Fruit fly (Drosophila melanogaster) whole organism, embryonic: ENCODE measurements around the gene CG43446.
A peak's percentile ranks its signal among the peaks of the same experiment; 100 is the strongest.

Source experiments
- ATbp ChIP-seq: fragments of 200-800 bp; sonication (Bioruptor generic); optimal IDR thresholded peaks from 2 replicates; lab custom pipeline; 2017; ENCODE audit warnings: missing biosample characterization, mild to moderate bottlenecking, missing genetic modification characterization, missing genetic modification reagents
- Aef1 ChIP-seq: fragments of 200-800 bp; sonication (Bioruptor generic); IDR thresholded peaks from 3 replicates; pipeline ENCODE4 v1.3.6; 2022; ENCODE audit warnings: missing biosample characterization, missing genetic modification characterization
- Atf3 ChIP-seq: fragments of 200-800 bp; sonication (Bioruptor generic); optimal IDR thresholded peaks from 3 replicates; lab custom pipeline; 2016; ENCODE audit warnings: missing biosample characterization, missing genetic modification characterization
- Awh ChIP-seq: fragments of 200-800 bp; sonication (Bioruptor generic); IDR thresholded peaks from 2 replicates; pipeline ENCODE4, ENCODE4 v1.3.6; 2022; ENCODE audit warnings: missing biosample characterization, missing genetic modification characterization
- B-H2 ChIP-seq: fragments of 200-800 bp; sonication (Bioruptor generic); optimal IDR thresholded peaks from 2 replicates; lab custom pipeline; 2018; ENCODE audit warnings: missing biosample characterization, mild to moderate bottlenecking, missing genetic modification characterization
- BEAF-32 ChIP-seq: fragments of 200-800 bp; sonication (Bioruptor generic); optimal IDR thresholded peaks from 3 replicates; lab custom pipeline; 2017; ENCODE audit warnings: missing biosample characterization, missing genetic modification characterization, mild to moderate bottlenecking, moderate library complexity, missing genetic modification reagents
- Bteb2 ChIP-seq: fragments of 200-800 bp; sonication (Bioruptor generic); optimal IDR thresholded peaks from 2 replicates; lab custom pipeline; 2016; ENCODE audit warnings: missing biosample characterization, missing genetic modification characterization
- CG10959 ChIP-seq: fragments of 200-800 bp; sonication (Bioruptor generic); IDR thresholded peaks from 2 replicates; pipeline ENCODE4 v1.3.6; 2022; ENCODE audit warnings: missing biosample characterization, missing genetic modification characterization
- CG12104 ChIP-seq: fragments of 200-800 bp; sonication (Bioruptor generic); optimal IDR thresholded peaks from 3 replicates; lab custom pipeline; 2016; ENCODE audit warnings: missing biosample characterization, missing genetic modification characterization
- CG12155 ChIP-seq: fragments of 200-800 bp; sonication (Bioruptor generic); optimal IDR thresholded peaks from 3 replicates; lab custom pipeline; 2016; ENCODE audit warnings: missing biosample characterization, missing genetic modification characterization
- CG14441 ChIP-seq: fragments of 200-800 bp; sonication (Bioruptor generic); IDR thresholded peaks from 2 replicates; pipeline ENCODE4 v1.3.6; 2022; ENCODE audit warnings: missing biosample characterization, missing genetic modification characterization
- CG2199 ChIP-seq: fragments of 200-800 bp; sonication (Bioruptor generic); IDR thresholded peaks from 3 replicates; pipeline ENCODE4 v1.3.6; 2022; ENCODE audit warnings: missing biosample characterization, missing genetic modification characterization
- CG2678 ChIP-seq: fragments of 200-800 bp; sonication (Bioruptor generic); optimal IDR thresholded peaks from 3 replicates; lab custom pipeline; 2019; ENCODE audit warnings: missing biosample characterization, mild to moderate bottlenecking, missing genetic modification characterization, moderate library complexity
- CG30020 ChIP-seq: fragments of 200-800 bp; optimal IDR thresholded peaks from 2 replicates; lab custom pipeline; 2019; ENCODE audit warnings: missing biosample characterization, mild to moderate bottlenecking, missing genetic modification characterization, moderate library complexity
- CG31365 ChIP-seq: fragments of 200-800 bp; sonication (Bioruptor generic); optimal IDR thresholded peaks from 2 replicates; lab custom pipeline; 2018; ENCODE audit warnings: missing biosample characterization, mild to moderate bottlenecking, missing genetic modification characterization
- CG3163 ChIP-seq: fragments of 200-800 bp; sonication (Bioruptor generic); optimal IDR thresholded peaks from 3 replicates; lab custom pipeline; 2016; ENCODE audit warnings: missing biosample characterization, missing genetic modification characterization
- CG3407 ChIP-seq: fragments of 200-800 bp; sonication (Bioruptor generic); optimal IDR thresholded peaks from 2 replicates; lab custom pipeline; 2018; ENCODE audit warnings: missing biosample characterization, mild to moderate bottlenecking, missing genetic modification characterization
- CG34224 ChIP-seq: fragments of 200-800 bp; sonication (Bioruptor generic); IDR thresholded peaks from 3 replicates; pipeline ENCODE4 v1.3.6; 2022; ENCODE audit warnings: missing biosample characterization, missing genetic modification characterization; ENCODE audit not compliant: partially characterized antibody
- CG34376 ChIP-seq: fragments of 200-800 bp; sonication (Bioruptor generic); optimal IDR thresholded peaks from 2 replicates; lab custom pipeline; 2018; ENCODE audit warnings: missing biosample characterization, mild to moderate bottlenecking, missing genetic modification characterization
- CG6765 ChIP-seq: fragments of 200-800 bp; sonication (Bioruptor generic); optimal IDR thresholded peaks from 3 replicates; lab custom pipeline; 2017; ENCODE audit warnings: missing biosample characterization, mild to moderate bottlenecking, missing genetic modification characterization
- CG7556 ChIP-seq: fragments of 200-800 bp; sonication (Bioruptor generic); optimal IDR thresholded peaks from 2 replicates; lab custom pipeline; 2017; ENCODE audit warnings: missing biosample characterization, mild to moderate bottlenecking, missing genetic modification characterization
- CG9727 ChIP-seq: fragments of 200-800 bp; sonication (Bioruptor generic); optimal IDR thresholded peaks from 3 replicates; lab custom pipeline; 2017; ENCODE audit warnings: missing biosample characterization, mild to moderate bottlenecking, missing genetic modification characterization
- HLH3B ChIP-seq: fragments of 200-800 bp; sonication (Bioruptor generic); IDR thresholded peaks from 2 replicates; pipeline ENCODE4 v1.3.6; 2022; ENCODE audit warnings: missing biosample characterization, missing genetic modification characterization
- Hand ChIP-seq: fragments of 200-800 bp; sonication (Bioruptor generic); optimal IDR thresholded peaks from 2 replicates; lab custom pipeline; 2017; ENCODE audit warnings: mild to moderate bottlenecking, missing biosample characterization, missing genetic modification reagents, missing genetic modification characterization
- Jarid2 ChIP-seq: fragments of 200-800 bp; sonication (Bioruptor generic); optimal IDR thresholded peaks from 3 replicates; lab custom pipeline; 2017; ENCODE audit warnings: mild to moderate bottlenecking, missing biosample characterization, missing genetic modification reagents, missing genetic modification characterization
- Meics ChIP-seq: fragments of 200-800 bp; sonication (Bioruptor generic); optimal IDR thresholded peaks from 2 replicates; lab custom pipeline; 2017; ENCODE audit warnings: missing biosample characterization, mild to moderate bottlenecking, missing genetic modification characterization
- Sox102F ChIP-seq: fragments of 200-800 bp; sonication (Bioruptor generic); optimal IDR thresholded peaks from 2 replicates; lab custom pipeline; 2018; ENCODE audit warnings: missing biosample characterization, mild to moderate bottlenecking, missing genetic modification characterization, moderate library complexity
- TFAM ChIP-seq: fragments of 200-800 bp; sonication (Bioruptor generic); optimal IDR thresholded peaks from 2 replicates; lab custom pipeline; 2017; ENCODE audit warnings: missing biosample characterization, missing genetic modification characterization, inconsistent platforms
- Tbp ChIP-seq: fragments of >200 bp; optimal IDR thresholded peaks from 2 replicates; lab custom pipeline; 2018; ENCODE audit warnings: missing biosample characterization, missing genetic modification characterization
- az2 ChIP-seq: fragments of 200-800 bp; sonication (Bioruptor generic); optimal IDR thresholded peaks from 3 replicates; lab custom pipeline; 2016; ENCODE audit warnings: missing biosample characterization, missing genetic modification characterization
- chinmo ChIP-seq: fragments of 200-800 bp; sonication (Bioruptor generic); IDR thresholded peaks from 4 replicates; pipeline ENCODE4 v1.3.6; 2022; ENCODE audit warnings: missing biosample characterization, missing genetic modification characterization; ENCODE audit not compliant: partially characterized antibody
- chm ChIP-seq: fragments of 200-800 bp; sonication (Bioruptor generic); IDR thresholded peaks from 2 replicates; pipeline ENCODE4 v1.3.6; 2022; ENCODE audit warnings: missing biosample characterization, missing genetic modification characterization
- corto ChIP-seq: fragments of 200-800 bp; sonication (Bioruptor generic); optimal IDR thresholded peaks from 2 replicates; lab custom pipeline; 2016; ENCODE audit warnings: missing biosample characterization, mild to moderate bottlenecking, missing genetic modification characterization, moderate library complexity
- danr ChIP-seq: fragments of 200-800 bp; sonication (Bioruptor generic); IDR thresholded peaks from 2 replicates; pipeline ENCODE4 v1.3.6; 2022; ENCODE audit warnings: missing biosample characterization, missing genetic modification characterization
- dpn ChIP-seq, 2 experiments: fragments of 200-800 bp; sonication (Bioruptor generic); optimal IDR thresholded peaks; 3 replicates each; lab custom pipeline; 2016; ENCODE audit warnings: missing biosample characterization in 2 of 2, missing genetic modification characterization in 2 of 2
- eyg ChIP-seq: fragments of 200-800 bp; sonication (Bioruptor generic); optimal IDR thresholded peaks from 3 replicates; lab custom pipeline; 2016; ENCODE audit warnings: missing biosample characterization, missing genetic modification characterization
- ftz-f1 ChIP-seq: fragments of 200-800 bp; sonication (Bioruptor generic); optimal IDR thresholded peaks from 2 replicates; lab custom pipeline; 2016; ENCODE audit warnings: missing biosample characterization, missing genetic modification characterization
- fu2 ChIP-seq: fragments of 200-800 bp; sonication (Bioruptor generic); optimal IDR thresholded peaks from 2 replicates; lab custom pipeline; 2016; ENCODE audit warnings: missing biosample characterization, missing genetic modification characterization
- gem ChIP-seq: fragments of 200-800 bp; sonication (Bioruptor generic); optimal IDR thresholded peaks from 2 replicates; lab custom pipeline; 2019; ENCODE audit warnings: missing biosample characterization, mild to moderate bottlenecking, missing genetic modification characterization, moderate library complexity
- grn ChIP-seq: fragments of 200-800 bp; sonication (Bioruptor generic); optimal IDR thresholded peaks from 3 replicates; lab custom pipeline; 2017; ENCODE audit warnings: missing biosample characterization, missing genetic modification characterization
- lab ChIP-seq: fragments of 200-800 bp; sonication (Bioruptor generic); optimal IDR thresholded peaks from 3 replicates; lab custom pipeline; 2017; ENCODE audit warnings: missing biosample characterization, missing genetic modification characterization, mild to moderate bottlenecking, moderate library complexity, missing genetic modification reagents
- pnt ChIP-seq: fragments of 200-800 bp; sonication (Bioruptor generic); optimal IDR thresholded peaks from 3 replicates; lab custom pipeline; 2016; ENCODE audit warnings: missing biosample characterization, missing genetic modification characterization
- salm ChIP-seq: fragments of 200-800 bp; sonication (Bioruptor generic); optimal IDR thresholded peaks from 2 replicates; lab custom pipeline; 2018; ENCODE audit warnings: missing biosample characterization, mild to moderate bottlenecking, missing genetic modification characterization
- sd ChIP-seq: fragments of 200-800 bp; sonication (Bioruptor generic); optimal IDR thresholded peaks from 3 replicates; lab custom pipeline; 2018; ENCODE audit warnings: missing biosample characterization, mild to moderate bottlenecking, missing genetic modification characterization, moderate library complexity
- sug ChIP-seq: fragments of 200-800 bp; optimal IDR thresholded peaks from 2 replicates; lab custom pipeline; 2019; ENCODE audit warnings: missing biosample characterization, mild to moderate bottlenecking, missing genetic modification characterization, moderate library complexity
- tin ChIP-seq: fragments of 200-800 bp; sonication (Bioruptor generic); optimal IDR thresholded peaks from 3 replicates; lab custom pipeline; 2016; ENCODE audit warnings: missing biosample characterization, missing genetic modification characterization
- ttk ChIP-seq: fragments of 200-800 bp; sonication (Bioruptor generic); IDR thresholded peaks from 2 replicates; pipeline ENCODE4 v2.1.2; 2022; ENCODE audit warnings: missing biosample characterization, missing genetic modification characterization
- wdn ChIP-seq: fragments of 200-800 bp; sonication (Bioruptor generic); IDR thresholded peaks from 2 replicates; pipeline ENCODE4 v1.3.6; 2022; ENCODE audit warnings: missing biosample characterization, missing genetic modification characterization
- zen ChIP-seq: fragments of 200-800 bp; sonication (Bioruptor generic); optimal IDR thresholded peaks from 3 replicates; lab custom pipeline; 2018; ENCODE audit warnings: missing biosample characterization, mild to moderate bottlenecking, missing genetic modification characterization, moderate library complexity

CG43446 gene

dm6 chr3R:20987836-20988235, at the start of gene CG43446:
Gene CG43446, minus strand, starts transcription at chr3R:20987936.
- TF ChIP-seq gem = peak; percentile 9
- TF ChIP-seq Meics (GFP tag; lab: Kevin White, UChicago) = peak; percentile 72
- TF ChIP-seq ATbp = no peak

dm6 chr3R:21025508-21025907, 37.8 kb upstream of the CG43446 start:
- TF ChIP-seq BEAF-32 (GFP tag; lab: Kevin White, UChicago) = no peak
- TF ChIP-seq CG2199 (GFP tag; lab: Robert Waterston, UW) = no peak
- TF ChIP-seq sug = no peak
- no peak for TF ChIP-seq B-H2
- no peak for TF ChIP-seq az2 (GFP tag; lab: Kevin White, UChicago)
- no peak for TF ChIP-seq salm (tag; lab: Kevin White, UChicago)
- no peak for TF ChIP-seq CG6765 (GFP tag; lab: Kevin White, UChicago)
- TF ChIP-seq Hand = no peak
- TF ChIP-seq Awh (GFP tag; lab: Robert Waterston, UW) = peak; percentile 79
- no peak for TF ChIP-seq CG9727 (GFP tag; lab: Kevin White, UChicago)
- TF ChIP-seq CG2678 (tag; lab: Kevin White, UChicago) = no peak
- TF ChIP-seq HLH3B = no peak
- TF ChIP-seq ATbp = peak; percentile 28
- no peak for TF ChIP-seq Aef1
- no peak for TF ChIP-seq TFAM (GFP tag; lab: Kevin White, UChicago)
- peak; percentile 70; the same call in 1 of the 4 replicates for TF ChIP-seq chinmo (GFP tag; lab: Robert Waterston, UW)
- no peak for TF ChIP-seq CG7556 (GFP tag; lab: Kevin White, UChicago)
- peak; percentile 34 for TF ChIP-seq Sox102F (GFP tag; lab: Kevin White, UChicago)
- TF ChIP-seq CG30020 (tag; lab: Kevin White, UChicago) = no peak
- TF ChIP-seq CG12104 (GFP tag; lab: Kevin White, UChicago) = no peak
- peak; percentile 17 for TF ChIP-seq grn (GFP tag; lab: Kevin White, UChicago)

DNA sequence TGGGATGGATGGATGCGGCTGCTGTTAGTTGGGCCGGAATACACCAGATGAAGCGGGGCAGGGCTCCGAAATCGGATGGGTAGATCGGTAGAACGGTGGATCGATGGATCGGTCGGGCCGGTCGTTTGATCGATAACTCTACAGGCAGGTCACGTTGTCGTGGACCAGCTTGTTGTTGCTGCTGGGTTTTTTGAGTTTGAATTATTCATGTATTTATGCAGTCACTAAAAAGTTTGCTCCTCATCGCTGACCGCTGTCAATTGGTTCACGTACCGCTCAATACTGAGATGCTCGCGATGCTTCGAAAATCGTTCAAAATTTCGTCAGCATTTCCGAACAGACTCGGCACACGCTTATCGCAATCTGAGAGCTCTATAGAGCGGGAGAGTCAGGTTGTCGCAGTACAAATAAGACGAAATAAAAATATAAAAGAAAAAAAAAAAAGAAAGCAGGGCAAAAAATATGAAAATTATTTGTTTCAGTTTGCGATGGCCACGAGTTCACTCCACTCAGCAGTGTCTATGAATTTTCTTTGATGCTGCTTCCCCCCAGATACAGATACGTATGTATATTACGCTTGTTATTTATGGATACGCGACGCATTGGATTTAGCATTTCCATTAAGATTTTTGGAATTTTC, 36.3 kb upstream of the CG43446 start, which contains the start of gene peg:
Gene peg, minus strand, starts transcription at position 262 of the 640 bp plus-strand sequence.
- TF ChIP-seq fu2 (GFP tag; lab: Kevin White, UChicago) (no peak), CG34376 (GFP tag; lab: Kevin White, UChicago) (peak; percentile 14), CG14441 (no peak), danr (GFP tag; lab: Robert Waterston, UW) (no peak), ftz-f1 (no peak), CG3163 (GFP tag; lab: Kevin White, UChicago) (no peak), CG12155 (GFP tag; lab: Kevin White, UChicago) (no peak), sd (peak; percentile 89), corto (peak; percentile 14), Tbp (GFP tag; lab: Kevin White, UChicago) (no peak), pnt (no peak), CG10959 (GFP tag; lab: Robert Waterston, UW) (no peak), tin (GFP tag; lab: Kevin White, UChicago) (no peak), CG3407 (no peak), eyg (GFP tag; lab: Kevin White, UChicago) (no peak), dpn (GFP tag; optimal IDR thresholded peaks at IDR 0.05; lab: Kevin White, UChicago) (no peak), Bteb2 (GFP tag; lab: Kevin White, UChicago) (no peak), ttk (GFP tag; lab: Robert Waterston, UW) (no peak), CG34224 (GFP tag; lab: Robert Waterston, UW) (no peak), Jarid2 (no peak), Atf3 (GFP tag; lab: Kevin White, UChicago) (no peak), lab (GFP tag; lab: Kevin White, UChicago) (no peak), chm (GFP tag; lab: Robert Waterston, UW) (no peak), zen (no peak), CG31365 (no peak), wdn (GFP tag; lab: Robert Waterston, UW) (no peak)
